Comparison of ENCODE assay signal across 5 fruit fly cellular contexts in genomic region chr3R:20947991-20948407, dm6.
TF ChIP-seq lines count a peak whose summit lies in the region.

No protein-coding gene starts in this region.

- TF ChIP-seq CTCF in S2 (optimal IDR thresholded peaks at IDR 0.05; lab: Kevin White, UChicago), result peak; percentile 96 to 97
- peak; percentile 99 for TF ChIP-seq CTCF in whole organism, embryonic (GFP tag; optimal IDR thresholded peaks at IDR 0.05; lab: Kevin White, UChicago)

TF ChIP-seq in whole organism, adult, 20 proteins besides CTCF, POLR2A, EP300 and RAD21:
- TF ChIP-seq Hr96 (GFP tag; optimal IDR thresholded peaks at IDR 0.05; lab: Kevin White, UChicago) (peak; percentile 21), toe (GFP tag; optimal IDR thresholded peaks at IDR 0.05; lab: Kevin White, UChicago) (peak; percentile 13), CG1620 (GFP tag; optimal IDR thresholded peaks at IDR 0.05; lab: Kevin White, UChicago) (peak; percentile 43), CG14711 (tag; optimal IDR thresholded peaks at IDR 0.05; lab: Kevin White, UChicago) (peak; percentile 34), CG11617 (GFP tag; optimal IDR thresholded peaks at IDR 0.05; lab: Kevin White, UChicago) (no peak), bab1 (GFP tag; optimal IDR thresholded peaks at IDR 0.05; lab: Kevin White, UChicago) (peak; percentile 4), CG5204 (GFP tag; optimal IDR thresholded peaks at IDR 0.05; lab: Kevin White, UChicago) (no peak), CG12768 (GFP tag; optimal IDR thresholded peaks at IDR 0.05; lab: Kevin White, UChicago) (no peak), Crg-1 (GFP tag; optimal IDR thresholded peaks at IDR 0.05; lab: Kevin White, UChicago) (peak; percentile 56), pad (GFP tag; optimal IDR thresholded peaks at IDR 0.05; lab: Kevin White, UChicago) (peak; percentile 28), CG7101 (tag; optimal IDR thresholded peaks at IDR 0.05; lab: Kevin White, UChicago) (peak; percentile 51)

TF ChIP-seq in whole organism, embryonic, 481 proteins besides CTCF, POLR2A, EP300 and RAD21 (continues in another document):
- TF ChIP-seq CG9876 (GFP tag; optimal IDR thresholded peaks at IDR 0.05; lab: Kevin White, UChicago) (peak; percentile 49), luna (GFP tag; optimal IDR thresholded peaks at IDR 0.05; lab: Kevin White, UChicago) (peak; percentile 10), row (GFP tag; IDR thresholded peaks at IDR 0.05; lab: Robert Waterston, UW) (no peak), Mes4 (GFP tag; optimal IDR thresholded peaks at IDR 0.05; lab: Kevin White, UChicago) (peak; percentile 19), Mad (GFP tag; optimal IDR thresholded peaks at IDR 0.05; lab: Kevin White, UChicago) (peak; percentile 32), CG3407 (GFP tag; optimal IDR thresholded peaks at IDR 0.05; lab: Kevin White, UChicago) (no peak), CG31365 (tag; optimal IDR thresholded peaks at IDR 0.05; lab: Kevin White, UChicago) (peak; percentile 39), slbo (GFP tag; IDR thresholded peaks at IDR 0.05; lab: Robert Waterston, UW) (peak; percentile 70), Nf-YA (GFP tag; IDR thresholded peaks at IDR 0.05; lab: Robert Waterston, UW) (peak; percentile 31; the same call in 1 of the 2 replicates), kay (GFP tag; optimal IDR thresholded peaks at IDR 0.05; lab: Kevin White, UChicago) (peak; percentile 2), CG2120 (GFP tag; optimal IDR thresholded peaks at IDR 0.05; lab: Kevin White, UChicago) (peak; percentile 42), CG14014 (GFP tag; IDR thresholded peaks at IDR 0.05; lab: Robert Waterston, UW) (no peak), NFAT (GFP tag; IDR thresholded peaks at IDR 0.05; lab: Robert Waterston, UW) (peak; percentile 77), Sry-δ (GFP tag; optimal IDR thresholded peaks at IDR 0.05; lab: Kevin White, UChicago) (no peak), lilli (GFP tag; optimal IDR thresholded peaks at IDR 0.05; lab: Kevin White, UChicago) (peak; percentile 40), CG3838 (GFP tag; optimal IDR thresholded peaks at IDR 0.05; lab: Kevin White, UChicago) (no peak), Opbp (GFP tag; IDR thresholded peaks at IDR 0.05; lab: Robert Waterston, UW; ENCODE audit: partially characterized antibody) (peak; percentile 12; the same call in 1 of the 3 replicates), tap (tag; optimal IDR thresholded peaks at IDR 0.05; lab: Kevin White, UChicago) (no peak), CG32532 (GFP tag; IDR thresholded peaks at IDR 0.05; lab: Robert Waterston, UW) (peak; percentile 80), Sox102F (GFP tag; optimal IDR thresholded peaks at IDR 0.05; lab: Kevin White, UChicago) (peak; percentile 30), MTF-1 (GFP tag; optimal IDR thresholded peaks at IDR 0.05; lab: Kevin White, UChicago; ENCODE audit: borderline replicate concordance) (no peak), Dek (tag; optimal IDR thresholded peaks at IDR 0.05; lab: Kevin White, UChicago) (no peak), Hr3 (GFP tag; optimal IDR thresholded peaks at IDR 0.05; lab: Kevin White, UChicago) (no peak), sisA (GFP tag; IDR thresholded peaks at IDR 0.05; lab: Robert Waterston, UW) (0 out of 2 replicates have a peak, but pooled peaks have one; percentile 31), Antp (GFP tag; optimal IDR thresholded peaks at IDR 0.05; lab: Kevin White, UChicago) (peak; percentile 39), emc (GFP tag; optimal IDR thresholded peaks at IDR 0.05; lab: Kevin White, UChicago) (peak; percentile 13)

TF ChIP-seq in whole organism, prepupa, 60 proteins besides CTCF, POLR2A, EP300 and RAD21:
- TF ChIP-seq eg (GFP tag; IDR thresholded peaks at IDR 0.05; lab: Robert Waterston, UW), result no peak
- TF ChIP-seq CG8319 (GFP tag; optimal IDR thresholded peaks at IDR 0.05; lab: Kevin White, UChicago), result no peak
- TF ChIP-seq CG11294 (GFP tag; IDR thresholded peaks at IDR 0.05; lab: Robert Waterston, UW), result no peak
- peak; percentile 44 for TF ChIP-seq esn (GFP tag; optimal IDR thresholded peaks at IDR 0.05; lab: Kevin White, UChicago)
- no peak for TF ChIP-seq Smox (GFP tag; optimal IDR thresholded peaks at IDR 0.05; lab: Kevin White, UChicago)
- TF ChIP-seq dsx (GFP tag; optimal IDR thresholded peaks at IDR 0.05; lab: Kevin White, UChicago; ENCODE audit: poor library complexity, severe bottlenecking), result no peak
- TF ChIP-seq CG3919 (GFP tag; optimal IDR thresholded peaks at IDR 0.05; lab: Kevin White, UChicago), result no peak
- TF ChIP-seq Sox102F (GFP tag; optimal IDR thresholded peaks at IDR 0.05; lab: Kevin White, UChicago), result no peak
- no peak for TF ChIP-seq CG15336 (GFP tag; IDR thresholded peaks at IDR 0.05; lab: Robert Waterston, UW)
- peak; percentile 55 for TF ChIP-seq CG31627 (GFP tag; optimal IDR thresholded peaks at IDR 0.05; lab: Kevin White, UChicago)
- peak; percentile 47 for TF ChIP-seq Hr39 (GFP tag; optimal IDR thresholded peaks at IDR 0.05; lab: Kevin White, UChicago)
- peak; percentile 67 for TF ChIP-seq Eip78C (GFP tag; lab: Kevin White, UChicago)
- TF ChIP-seq Sox15 (GFP tag; optimal IDR thresholded peaks at IDR 0.05; lab: Kevin White, UChicago), result no peak
- peak; percentile 34 for TF ChIP-seq lz (GFP tag; optimal IDR thresholded peaks at IDR 0.05; lab: Kevin White, UChicago)
- TF ChIP-seq Sox14 (GFP tag; optimal IDR thresholded peaks at IDR 0.05; lab: Kevin White, UChicago), result peak; percentile 40
- TF ChIP-seq pdm3 (GFP tag; optimal IDR thresholded peaks at IDR 0.05; lab: Kevin White, UChicago), result peak; percentile 16
- no peak for TF ChIP-seq CG1621 (tag; optimal IDR thresholded peaks at IDR 0.05; lab: Kevin White, UChicago)
- no peak for TF ChIP-seq Lpt (GFP tag; optimal IDR thresholded peaks at IDR 0.05; lab: Kevin White, UChicago)
- peak; percentile 48 for TF ChIP-seq cyc (GFP tag; optimal IDR thresholded peaks at IDR 0.05; lab: Kevin White, UChicago)
TF ChIP-seq in whole organism, prepupa: peak in this region for 8.

TF ChIP-seq in whole organism, wandering third instar larva, 38 proteins besides CTCF, POLR2A, EP300 and RAD21:
- TF ChIP-seq HLH106 (tag; optimal IDR thresholded peaks at IDR 0.05; lab: Kevin White, UChicago) (peak; percentile 16), foxo (GFP tag; optimal IDR thresholded peaks at IDR 0.05; lab: Kevin White, UChicago) (peak in 1 of 2 experiments; percentile 62), Mio (GFP tag; optimal IDR thresholded peaks at IDR 0.05; lab: Kevin White, UChicago) (no peak), Myc (optimal IDR thresholded peaks at IDR 0.05; lab: Kevin White, UChicago) (peak; percentile 83), br (GFP tag; optimal IDR thresholded peaks at IDR 0.05; lab: Kevin White, UChicago) (peak; percentile 31), rgr (GFP tag; optimal IDR thresholded peaks at IDR 0.05; lab: Kevin White, UChicago) (peak; percentile 24), CG9705 (GFP tag; optimal IDR thresholded peaks at IDR 0.05; lab: Kevin White, UChicago) (peak; percentile 14), OdsH (GFP tag; optimal IDR thresholded peaks at IDR 0.05; lab: Kevin White, UChicago) (peak; percentile 1), Hnf4 (GFP tag; optimal IDR thresholded peaks at IDR 0.05; lab: Kevin White, UChicago) (peak; percentile 57), Vsx2 (GFP tag; optimal IDR thresholded peaks at IDR 0.05; lab: Kevin White, UChicago; ENCODE audit: partially characterized antibody) (peak; percentile 97), h (GFP tag; optimal IDR thresholded peaks at IDR 0.05; lab: Kevin White, UChicago) (peak; percentile 34), Hr83 (GFP tag; optimal IDR thresholded peaks at IDR 0.05; lab: Kevin White, UChicago; ENCODE audit: poor library complexity, severe bottlenecking) (peak; percentile 17), woc (GFP tag; optimal IDR thresholded peaks at IDR 0.05; lab: Kevin White, UChicago) (no peak), Abd-B (GFP tag; optimal IDR thresholded peaks at IDR 0.05; lab: Kevin White, UChicago) (no peak), fru (GFP tag; optimal IDR thresholded peaks at IDR 0.05; lab: Kevin White, UChicago) (peak; percentile 5), lola (GFP tag; optimal IDR thresholded peaks at IDR 0.05; lab: Kevin White, UChicago) (no peak), tai (GFP tag; optimal IDR thresholded peaks at IDR 0.05; lab: Kevin White, UChicago) (peak; percentile 30), N (GFP tag; optimal IDR thresholded peaks at IDR 0.05; lab: Kevin White, UChicago) (no peak)
